Worm (Caenorhabditis elegans) whole organism, late embryonic: Measurements from ENCODE around the gene mgl-1.

Source experiments
- T23F11.4 ChIP-seq: fragments of 200-800 bp; sonication (Bioruptor generic); optimal IDR thresholded peaks from 2 replicates; lab custom pipeline; 2018; ENCODE audit warnings: mild to moderate bottlenecking, missing genetic modification characterization, missing compliant biosample characterization
- elt-2 ChIP-seq: sonication (generic microtip); optimal IDR thresholded peaks from 2 replicates; lab custom pipeline; 2016; ENCODE audit warnings: missing genetic modification reagents, missing genetic modification characterization, missing compliant biosample characterization
- elt-4 ChIP-seq: sonication (generic microtip); optimal IDR thresholded peaks from 2 replicates; lab custom pipeline; 2016; ENCODE audit warnings: missing genetic modification characterization, missing compliant biosample characterization
- nhr-11 ChIP-seq: fragments of 150-350 bp; optimal IDR thresholded peaks from 2 replicates; lab custom pipeline; 2014; ENCODE audit warnings: missing biosample characterization, missing genetic modification characterization
- ref-2 ChIP-seq: sonication (generic microtip); optimal IDR thresholded peaks from 2 replicates; lab custom pipeline; 2016; ENCODE audit warnings: missing genetic modification characterization, missing compliant biosample characterization
- sox-4 ChIP-seq: sonication (generic microtip); optimal IDR thresholded peaks from 2 replicates; lab custom pipeline; 2017; ENCODE audit warnings: mild to moderate bottlenecking, missing genetic modification characterization, inconsistent platforms, missing compliant biosample characterization
- syd-9 ChIP-seq: sonication (generic microtip); optimal IDR thresholded peaks from 2 replicates; lab custom pipeline; 2016; ENCODE audit warnings: mild to moderate bottlenecking, missing genetic modification characterization, moderate library complexity, missing compliant biosample characterization

DNA sequence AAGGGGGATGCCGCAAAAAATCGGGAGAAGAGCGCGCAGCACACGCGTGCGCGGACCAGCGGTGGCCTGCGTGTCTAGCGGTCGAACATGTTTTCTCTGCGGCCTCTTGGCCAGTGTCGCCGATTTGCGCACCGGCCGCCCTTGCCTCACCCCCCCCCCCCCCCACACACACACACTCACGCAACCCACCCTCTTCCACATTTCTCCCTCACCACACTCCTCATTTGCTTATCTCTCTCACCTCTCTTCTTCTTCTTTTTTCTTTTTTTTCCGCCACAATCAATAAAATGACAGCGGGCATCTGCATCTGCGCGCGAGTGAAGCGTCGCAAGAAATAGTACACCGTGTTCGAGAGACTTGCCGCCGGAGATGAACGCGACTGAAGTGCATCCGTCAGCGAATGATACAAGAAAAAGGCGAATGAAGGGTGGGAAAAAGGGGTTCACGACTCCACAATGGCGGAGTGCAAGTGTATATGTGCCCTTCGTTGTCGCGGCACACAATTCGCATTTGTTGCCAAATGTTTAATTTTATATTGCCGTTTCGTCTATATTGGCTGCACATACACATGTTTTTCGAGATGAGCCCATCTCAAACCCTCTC, 23.6 kb upstream of the mgl-1 start:
- TF ChIP-seq ref-2 (tag; lab: Kevin White, UChicago) (no peak), elt-4 (tag; lab: Kevin White, UChicago) (no peak), syd-9 (tag; lab: Kevin White, UChicago) (no peak), sox-4 (tag; lab: Kevin White, UChicago) (peak; percentile 44), T23F11.4 (peak; percentile 62), nhr-11 (tag; lab: Kevin White, UChicago) (no peak), elt-2 (tag; lab: Kevin White, UChicago) (peak; percentile 71)
